Fruit fly (Drosophila melanogaster) whole organism, prepupa: ENCODE measurements around the gene CG5274.

Experiments
- CG11902 ChIP-seq: fragments of 200-800 bp; sonication (Bioruptor generic); optimal IDR thresholded peaks from 3 replicates; lab custom pipeline; 2016; ENCODE audit warnings: missing biosample characterization, missing genetic modification characterization
- CG15336 ChIP-seq: fragments of 200-800 bp; sonication (Bioruptor generic); IDR thresholded peaks from 2 replicates; pipeline ENCODE4 v1.3.6; 2022; ENCODE audit warnings: missing biosample characterization, missing genetic modification characterization
- CG31627 ChIP-seq: fragments of 200-800 bp; sonication (Bioruptor generic); optimal IDR thresholded peaks from 3 replicates; lab custom pipeline; 2016; ENCODE audit warnings: missing biosample characterization, missing genetic modification characterization
- CG32006 ChIP-seq: fragments of 200-800 bp; sonication (Bioruptor generic); optimal IDR thresholded peaks from 3 replicates; lab custom pipeline; 2017; ENCODE audit warnings: missing biosample characterization, mild to moderate bottlenecking, missing genetic modification characterization
- CG34406 ChIP-seq: fragments of 200-800 bp; sonication (Bioruptor generic); optimal IDR thresholded peaks from 3 replicates; lab custom pipeline; 2016; ENCODE audit warnings: missing biosample characterization, missing genetic modification characterization
- CG3919 ChIP-seq: fragments of 200-800 bp; sonication (Bioruptor generic); optimal IDR thresholded peaks from 3 replicates; lab custom pipeline; 2016; ENCODE audit warnings: missing biosample characterization, missing genetic modification characterization
- CG4318 ChIP-seq: fragments of 200-800 bp; sonication (Bioruptor generic); optimal IDR thresholded peaks from 3 replicates; lab custom pipeline; 2017; ENCODE audit warnings: missing biosample characterization, mild to moderate bottlenecking, missing genetic modification characterization
- CG6163 ChIP-seq: fragments of 200-800 bp; sonication (Bioruptor generic); IDR thresholded peaks from 3 replicates; pipeline ENCODE4 v1.3.6; 2022; ENCODE audit warnings: missing biosample characterization, missing genetic modification characterization
- CG6276 ChIP-seq: fragments of 200-800 bp; sonication (Bioruptor generic); optimal IDR thresholded peaks from 2 replicates; lab custom pipeline; 2017; ENCODE audit warnings: missing biosample characterization, mild to moderate bottlenecking, missing genetic modification characterization
- CG6792 ChIP-seq: fragments of 200-800 bp; sonication (Bioruptor generic); optimal IDR thresholded peaks from 3 replicates; lab custom pipeline; 2016; ENCODE audit warnings: missing biosample characterization, missing genetic modification characterization
- CG7368 ChIP-seq: fragments of 200-800 bp; sonication (Bioruptor generic); optimal IDR thresholded peaks from 3 replicates; lab custom pipeline; 2016; ENCODE audit warnings: missing biosample characterization, missing genetic modification characterization
- CG8119 ChIP-seq: fragments of 200-800 bp; sonication (Bioruptor generic); IDR thresholded peaks from 3 replicates; pipeline ENCODE4 v1.3.6; 2022; ENCODE audit warnings: missing biosample characterization, missing genetic modification characterization
- CG8632 ChIP-seq: fragments of 200-800 bp; sonication (Bioruptor generic); optimal IDR thresholded peaks from 3 replicates; lab custom pipeline; 2016; ENCODE audit warnings: missing biosample characterization, missing genetic modification characterization
- Eip75B ChIP-seq: fragments of 200-800 bp; sonication (Bioruptor generic); optimal IDR thresholded peaks from 3 replicates; lab custom pipeline; 2016; ENCODE audit warnings: missing biosample characterization, missing genetic modification characterization
- Eip78C ChIP-seq: fragments of 200-800 bp; sonication (Bioruptor generic); peaks from one replicate; lab custom pipeline; 2016; ENCODE audit warnings: missing biosample characterization, missing genetic modification characterization
- Eip93F ChIP-seq: fragments of 200-800 bp; sonication (Bioruptor generic); optimal IDR thresholded peaks from 2 replicates; lab custom pipeline; 2016; ENCODE audit warnings: missing biosample characterization, mild to moderate bottlenecking, missing genetic modification characterization
- Hr38 ChIP-seq: sonication (Bioruptor generic); optimal IDR thresholded peaks from 2 replicates; lab custom pipeline; 2016; ENCODE audit warnings: missing biosample characterization, missing genetic modification characterization
- Hr39 ChIP-seq: fragments of 200-800 bp; sonication (Bioruptor generic); optimal IDR thresholded peaks from 2 replicates; lab custom pipeline; 2016; ENCODE audit warnings: missing biosample characterization, missing genetic modification characterization
- Lpt ChIP-seq: fragments of 200-800 bp; sonication (Bioruptor generic); optimal IDR thresholded peaks from 3 replicates; lab custom pipeline; 2016; ENCODE audit warnings: missing biosample characterization, missing genetic modification characterization
- OdsH ChIP-seq: fragments of 200-800 bp; sonication (Bioruptor generic); optimal IDR thresholded peaks from 3 replicates; lab custom pipeline; 2016; ENCODE audit warnings: missing biosample characterization, missing genetic modification characterization
- Sox15 ChIP-seq: fragments of 200-800 bp; sonication (Bioruptor generic); optimal IDR thresholded peaks from 3 replicates; lab custom pipeline; 2016; ENCODE audit warnings: missing biosample characterization, missing genetic modification characterization
- achi ChIP-seq: fragments of 200-800 bp; sonication (Bioruptor generic); optimal IDR thresholded peaks from 3 replicates; lab custom pipeline; 2016; ENCODE audit warnings: missing biosample characterization, missing genetic modification characterization
- acj6 ChIP-seq: fragments of 200-800 bp; sonication (Bioruptor generic); optimal IDR thresholded peaks from 3 replicates; lab custom pipeline; 2016; ENCODE audit warnings: missing biosample characterization, missing genetic modification characterization
- cyc ChIP-seq: fragments of 200-800 bp; sonication (Bioruptor generic); optimal IDR thresholded peaks from 3 replicates; lab custom pipeline; 2016; ENCODE audit warnings: missing biosample characterization, missing genetic modification characterization
- dsx ChIP-seq: fragments of 200-800 bp; optimal IDR thresholded peaks from 3 replicates; lab custom pipeline; 2019; ENCODE audit warnings: missing biosample characterization, mild to moderate bottlenecking, missing genetic modification characterization, moderate library complexity; ENCODE audit not compliant: poor library complexity, severe bottlenecking
- esn ChIP-seq: fragments of 200-800 bp; sonication (Bioruptor generic); optimal IDR thresholded peaks from 2 replicates; lab custom pipeline; 2016; ENCODE audit warnings: missing biosample characterization, mild to moderate bottlenecking, missing genetic modification characterization, moderate library complexity
- fd59A ChIP-seq: fragments of 200-800 bp; sonication (Bioruptor generic); optimal IDR thresholded peaks from 2 replicates; lab custom pipeline; 2017; ENCODE audit warnings: missing biosample characterization, mild to moderate bottlenecking, missing genetic modification characterization, missing genetic modification reagents
- fkh ChIP-seq: fragments of 200-800 bp; sonication (Bioruptor generic); optimal IDR thresholded peaks from 3 replicates; lab custom pipeline; 2017; ENCODE audit warnings: missing biosample characterization, mild to moderate bottlenecking, missing genetic modification characterization, moderate library complexity
- net ChIP-seq: fragments of 200-800 bp; sonication (Bioruptor generic); optimal IDR thresholded peaks from 3 replicates; lab custom pipeline; 2016; ENCODE audit warnings: missing biosample characterization, missing genetic modification characterization
- pdm3 ChIP-seq: fragments of 200-800 bp; sonication (Bioruptor generic); optimal IDR thresholded peaks from 3 replicates; lab custom pipeline; 2016; ENCODE audit warnings: missing biosample characterization, missing genetic modification characterization
- svp ChIP-seq: fragments of 200-800 bp; sonication (Bioruptor generic); peaks from one replicate; lab custom pipeline; 2016; ENCODE audit warnings: missing biosample characterization, missing genetic modification characterization
- vri ChIP-seq: fragments of 200-800 bp; sonication (Bioruptor generic); optimal IDR thresholded peaks from 3 replicates; lab custom pipeline; 2016; ENCODE audit warnings: missing biosample characterization, mild to moderate bottlenecking, missing genetic modification characterization

The CG5274 gene

DNA sequence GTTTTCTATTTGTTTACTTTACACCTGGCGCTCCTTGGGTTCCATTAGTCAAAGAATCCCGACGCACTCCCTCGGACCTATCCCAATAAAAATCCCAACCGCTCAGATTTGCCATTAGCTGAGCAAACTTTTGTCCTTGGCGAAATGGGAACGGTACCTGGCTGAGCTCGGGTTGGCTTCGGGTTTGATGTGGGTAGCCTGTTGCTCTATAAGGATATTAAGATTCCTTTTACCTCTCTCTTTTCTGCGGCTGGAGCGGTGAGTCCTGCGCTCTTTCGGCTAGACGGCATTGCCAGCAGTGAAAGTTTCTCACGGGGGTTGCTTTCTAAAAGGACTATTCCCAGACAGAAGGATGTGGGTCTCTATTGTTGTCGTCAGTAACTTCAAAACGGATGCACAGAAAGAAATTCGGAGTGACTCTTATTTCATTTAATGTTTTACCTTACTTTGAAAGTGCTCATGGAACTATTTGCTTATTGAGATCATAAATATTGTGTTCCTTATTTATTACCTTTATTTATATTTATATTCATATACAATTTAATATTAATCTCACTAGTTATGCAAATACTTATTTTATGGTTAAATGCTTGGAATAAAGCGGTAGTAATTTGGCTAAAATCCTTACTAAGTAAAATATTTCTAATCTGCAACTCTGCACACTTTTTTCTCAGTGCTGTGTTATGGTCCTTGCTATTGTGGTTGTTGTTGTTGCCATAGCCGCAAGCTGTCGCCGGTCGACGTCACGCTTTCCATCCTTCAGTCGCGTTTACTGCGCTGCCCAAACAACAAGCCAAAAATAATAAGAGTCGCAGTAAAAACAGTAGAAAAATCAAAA lies 14.4 kb upstream of the CG5274 start, which contains the start of gene CG5910 (continued):
- TF ChIP-seq Sox15 (GFP tag; lab: Kevin White, UChicago) (peak; percentile 40), net (GFP tag; lab: Kevin White, UChicago) (no peak), CG34406 (GFP tag; lab: Kevin White, UChicago) (peak; percentile 75), OdsH (GFP tag; lab: Kevin White, UChicago) (no peak), CG11902 (peak; percentile 37), esn (GFP tag; lab: Kevin White, UChicago) (peak; percentile 63), Lpt (GFP tag; lab: Kevin White, UChicago) (peak; percentile 52), fkh (GFP tag; lab: Kevin White, UChicago) (peak; percentile 44), dsx (GFP tag; lab: Kevin White, UChicago) (peak; percentile 82), cyc (GFP tag; lab: Kevin White, UChicago) (peak; percentile 53), Eip78C (GFP tag; lab: Kevin White, UChicago) (peak; percentile 89), CG15336 (GFP tag; lab: Robert Waterston, UW) (peak; percentile 61), acj6 (peak; percentile 76)

DNA sequence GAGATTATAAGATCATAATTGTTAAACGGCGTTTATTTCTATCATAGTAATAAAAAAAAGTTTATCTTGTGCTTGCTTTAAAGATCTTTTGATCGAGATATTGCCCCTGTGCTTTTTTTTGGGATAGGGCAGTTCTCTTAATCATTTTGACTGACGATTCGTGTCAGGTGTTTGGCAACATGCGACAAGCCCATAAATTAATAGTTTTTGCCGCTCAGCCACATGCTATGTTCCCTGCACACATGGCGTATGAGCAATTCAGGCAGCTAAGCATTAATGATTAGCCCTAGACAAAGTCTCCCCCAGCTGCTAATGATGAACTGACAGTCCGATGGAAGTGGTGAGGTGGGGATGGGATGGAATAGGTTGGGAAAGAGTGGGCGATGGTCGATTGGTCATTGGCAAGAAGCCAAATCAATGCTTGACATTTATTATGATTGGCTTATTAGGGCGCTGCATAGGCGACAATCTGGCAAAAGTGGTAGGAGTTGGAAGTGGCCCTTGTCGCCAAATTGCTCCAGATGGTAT lies 13.5 kb upstream of the CG5274 start:
- no peak for TF ChIP-seq CG8632 (GFP tag; lab: Kevin White, UChicago)
- TF ChIP-seq OdsH (GFP tag; lab: Kevin White, UChicago), result no peak
- TF ChIP-seq CG6163 (GFP tag; lab: Robert Waterston, UW), result no peak
- TF ChIP-seq CG31627 (GFP tag; lab: Kevin White, UChicago), result no peak
- TF ChIP-seq CG6276 (GFP tag; lab: Kevin White, UChicago), result no peak
- TF ChIP-seq esn (GFP tag; lab: Kevin White, UChicago), result no peak
- TF ChIP-seq Eip75B (GFP tag; lab: Kevin White, UChicago), result no peak
- no peak for TF ChIP-seq Hr38 (GFP tag; lab: Kevin White, UChicago)
- TF ChIP-seq net (GFP tag; lab: Kevin White, UChicago), result no peak
- TF ChIP-seq CG6792 (GFP tag; lab: Kevin White, UChicago), result no peak
- no peak for TF ChIP-seq achi (GFP tag; lab: Kevin White, UChicago)
- no peak for TF ChIP-seq CG7368 (GFP tag; lab: Kevin White, UChicago)
- TF ChIP-seq dsx (GFP tag; lab: Kevin White, UChicago), result no peak
- no peak for TF ChIP-seq CG3919 (GFP tag; lab: Kevin White, UChicago)
- TF ChIP-seq CG4318 (GFP tag; lab: Kevin White, UChicago), result no peak
- TF ChIP-seq vri (GFP tag; lab: Kevin White, UChicago), result no peak
- TF ChIP-seq Hr39 (GFP tag; lab: Kevin White, UChicago), result no peak
- TF ChIP-seq CG32006 (GFP tag; lab: Kevin White, UChicago), result no peak

DNA sequence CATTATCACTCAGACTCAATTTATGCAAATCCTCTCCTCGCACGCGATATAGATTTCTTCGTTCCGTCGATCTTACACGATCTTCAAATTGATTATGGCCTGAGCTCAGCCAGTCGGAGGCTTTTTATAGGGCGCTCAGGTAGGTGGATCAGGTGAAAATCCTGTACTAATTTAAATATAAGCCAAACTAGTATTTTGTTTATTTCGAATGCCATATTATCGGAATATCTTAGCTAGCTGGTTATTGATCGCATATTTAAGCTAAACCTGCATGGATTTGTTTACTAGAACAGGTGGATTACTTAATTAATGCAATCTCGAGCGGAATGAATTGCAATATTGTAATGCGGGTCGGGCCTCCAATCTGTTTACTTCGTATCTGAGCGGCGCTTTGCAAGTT lies 12.3 kb upstream of the CG5274 start, which contains the start of gene Hpd:
Gene Hpd, minus strand, starts transcription at position 101 of the 400 bp plus-strand sequence.
- TF ChIP-seq Sox15 (GFP tag; lab: Kevin White, UChicago) (no peak), CG6792 (GFP tag; lab: Kevin White, UChicago) (no peak), fd59A (no peak), Eip93F (GFP tag; lab: Kevin White, UChicago) (no peak), pdm3 (GFP tag; lab: Kevin White, UChicago) (no peak)
- TF ChIP-seq, all 60 proteins: peak for 0

DNA sequence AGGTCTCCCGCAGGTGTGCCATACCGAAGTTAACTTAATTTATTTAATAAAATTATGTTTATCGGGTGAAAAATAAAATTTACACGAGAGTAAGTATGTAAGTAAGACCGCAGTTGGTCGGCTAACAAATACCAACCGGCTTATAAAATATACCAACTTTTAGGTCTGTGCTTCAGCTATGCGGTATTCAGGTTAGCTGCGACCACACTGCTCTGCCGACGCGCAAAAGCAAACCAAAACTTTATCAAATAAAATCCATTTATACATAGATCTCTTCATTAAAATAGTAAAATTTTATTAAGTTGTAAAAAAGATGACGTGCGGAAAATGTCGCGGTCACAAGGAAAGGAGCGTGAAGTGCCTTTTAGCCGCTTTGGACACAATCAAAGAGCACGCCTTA lies 8.6 kb upstream of the CG5274 start, which contains the start of the genes mRpL15 and CtIP:
Gene mRpL15, minus strand, starts transcription at position 141 of the 400 bp plus-strand sequence.
Gene CtIP, plus strand, starts transcription at position 182 of the 400 bp plus-strand sequence.
- TF ChIP-seq CG7368 (GFP tag; lab: Kevin White, UChicago) (no peak), svp (GFP tag; lab: Kevin White, UChicago) (no peak), esn (GFP tag; lab: Kevin White, UChicago) (peak; percentile 16), CG34406 (GFP tag; lab: Kevin White, UChicago) (no peak), Hr39 (GFP tag; lab: Kevin White, UChicago) (no peak), CG8119 (GFP tag; lab: Robert Waterston, UW) (no peak), Eip93F (GFP tag; lab: Kevin White, UChicago) (peak; percentile 25)
- TF ChIP-seq, all 60 proteins: peak for 2
